Fruit fly (Drosophila melanogaster) Kc167 (cell line): Measurements from ENCODE around the gene ebd1.

Experiments used
- Myc ChIP-seq: fragments of >200 bp; optimal IDR thresholded peaks from 2 replicates; lab custom pipeline; 2017; ENCODE audit warnings: missing external identifiers
- Sin3A ChIP-seq: fragments of >200 bp; optimal IDR thresholded peaks from 2 replicates; lab custom pipeline; 2018; ENCODE audit warnings: missing external identifiers
- h ChIP-seq: fragments of >200 bp; optimal IDR thresholded peaks from 3 replicates; lab custom pipeline; 2018; ENCODE audit warnings: missing external identifiers
- insv ChIP-seq: fragments of >200 bp; optimal IDR thresholded peaks from 3 replicates; lab custom pipeline; 2018; ENCODE audit warnings: missing external identifiers
- psq ChIP-seq: fragments of >200 bp; optimal IDR thresholded peaks from 2 replicates; lab custom pipeline; 2017; ENCODE audit warnings: missing external identifiers
- ttk ChIP-seq: sonication (Bioruptor generic); optimal IDR thresholded peaks from 2 replicates; lab custom pipeline; 2017; ENCODE audit warnings: missing external identifiers

- TF ChIP-seq Sin3A (lab: Kevin White, UChicago) (no peak), Myc (lab: Kevin White, UChicago) (no peak), psq (lab: Kevin White, UChicago) (no peak), insv (lab: Kevin White, UChicago) (no peak), ttk (lab: Kevin White, UChicago) (no peak), h (no peak)
Observed at dm6 chr3L:718378-718777, 33.0 kb upstream of the ebd1 start.
